Fruit fly (Drosophila melanogaster) S2 (cell line): Measurements from ENCODE around the gene CG1299.

ENCODE experiments used
- CG8478 ChIP-seq: fragments of >200 bp; optimal IDR thresholded peaks from 2 replicates; lab custom pipeline; 2018
- CTCF ChIP-seq, 2 experiments: fragments of >200 bp; optimal IDR thresholded peaks; 2 replicates each; lab custom pipeline; 2018

dm6 chr3L:4160926-4161325 is 12.4 kb downstream of the CG1299 start, which contains the start of gene nab:
- no peak for TF ChIP-seq CG8478 (lab: Kevin White, UChicago)
- no peak for TF ChIP-seq CTCF (optimal IDR thresholded peaks at IDR 0.05; lab: Kevin White, UChicago)
